Fruit fly (Drosophila melanogaster): ENCODE data around the gene Larp4B.
A peak's percentile ranks its signal among the peaks of the same experiment; 100 is the strongest.

Larp4B gene

dm6 chr3L:3178530-3179096, 46.0 kb upstream of the Larp4B start, which contains the start of the genes MnM and Girdin (continued):
- TF ChIP-seq Oli (tag; optimal IDR thresholded peaks at IDR 0.05) = peak; percentile 27
- TF ChIP-seq CG12769 (tag; optimal IDR thresholded peaks at IDR 0.05) = peak; percentile 80
- TF ChIP-seq crp (GFP tag; optimal IDR thresholded peaks at IDR 0.05) = peak in 1 of 2 experiments; percentile 35
- TF ChIP-seq CG30403 (GFP tag; optimal IDR thresholded peaks at IDR 0.05) = peak; percentile 87
- peak; percentile 67 to 69 for TF ChIP-seq Pdp1 (GFP tag; optimal IDR thresholded peaks at IDR 0.05)
- peak; percentile 91 for TF ChIP-seq CG2120 (GFP tag; optimal IDR thresholded peaks at IDR 0.05)
- TF ChIP-seq CG9727 (GFP tag; optimal IDR thresholded peaks at IDR 0.05) = peak; percentile 46
- TF ChIP-seq zen (tag; optimal IDR thresholded peaks at IDR 0.05) = peak; percentile 54
- TF ChIP-seq kay (GFP tag; optimal IDR thresholded peaks at IDR 0.05) = peak; percentile 44
- peak; percentile 82 for TF ChIP-seq pzg (GFP tag; optimal IDR thresholded peaks at IDR 0.05)
- peak; percentile 51 for TF ChIP-seq slp2 (GFP tag; optimal IDR thresholded peaks at IDR 0.05)
- no peak for TF ChIP-seq CG4328 (GFP tag; optimal IDR thresholded peaks at IDR 0.05)
- peak; percentile 17 for TF ChIP-seq CG31388 (GFP tag; optimal IDR thresholded peaks at IDR 0.05)
- no peak for TF ChIP-seq CG6254 (GFP tag; optimal IDR thresholded peaks at IDR 0.05)
- TF ChIP-seq CG14441 (GFP tag; IDR thresholded peaks at IDR 0.05) = 0 out of 2 replicates have a peak, but pooled peaks have one; percentile 19
- TF ChIP-seq CG12236 (GFP tag; optimal IDR thresholded peaks at IDR 0.05) = peak; percentile 1
- TF ChIP-seq oc (tag; optimal IDR thresholded peaks at IDR 0.05) = no peak
- TF ChIP-seq chn (GFP tag; optimal IDR thresholded peaks at IDR 0.05) = peak; percentile 78
- no peak for TF ChIP-seq PHDP (tag; optimal IDR thresholded peaks at IDR 0.05)
- peak; percentile 30; the same call in 1 of the 2 replicates for TF ChIP-seq ara (GFP tag; IDR thresholded peaks at IDR 0.05)
- no peak for TF ChIP-seq Fer3 (tag; optimal IDR thresholded peaks at IDR 0.05)
- peak; percentile 44 for TF ChIP-seq CG18599 (GFP tag; optimal IDR thresholded peaks at IDR 0.05)
- TF ChIP-seq Usf (GFP tag; optimal IDR thresholded peaks at IDR 0.05) = no peak
- peak; percentile 43 for TF ChIP-seq Max (GFP tag; optimal IDR thresholded peaks at IDR 0.05)
- peak; percentile 71 for TF ChIP-seq CG12155 (GFP tag; optimal IDR thresholded peaks at IDR 0.05)
- TF ChIP-seq CG10654 (GFP tag; optimal IDR thresholded peaks at IDR 0.05) = peak; percentile 43
- TF ChIP-seq YL-1 (GFP tag; optimal IDR thresholded peaks at IDR 0.05) = peak; percentile 19
- peak; percentile 93 for TF ChIP-seq Dll (GFP tag; IDR thresholded peaks at IDR 0.05; ENCODE audit: partially characterized antibody)
- TF ChIP-seq Rfx (GFP tag; IDR thresholded peaks at IDR 0.05) = peak; percentile 75
- peak; percentile 75 for TF ChIP-seq CG12391 (tag; optimal IDR thresholded peaks at IDR 0.05)
- peak; percentile 41 for TF ChIP-seq CG15696 (tag; optimal IDR thresholded peaks at IDR 0.05)
- no peak; the same call in 1 of the 2 replicates for TF ChIP-seq Ada2b (GFP tag; IDR thresholded peaks at IDR 0.05)
- 0 out of 2 replicates have a peak, but pooled peaks have one; percentile 8 for TF ChIP-seq H2.0 (GFP tag; IDR thresholded peaks at IDR 0.05)
- 0 out of 4 replicates have a peak, but pooled peaks have one; percentile 4 for TF ChIP-seq chinmo (GFP tag; IDR thresholded peaks at IDR 0.05; ENCODE audit: partially characterized antibody)
- no peak for TF ChIP-seq ac (GFP tag; optimal IDR thresholded peaks at IDR 0.05)
- peak; percentile 76; the same call in 2 of the 3 replicates for TF ChIP-seq hb (GFP tag; IDR thresholded peaks at IDR 0.05; ENCODE audit: partially characterized antibody)
- no peak for TF ChIP-seq dmrt99B (tag; optimal IDR thresholded peaks at IDR 0.05)
- no peak for TF ChIP-seq prd (optimal IDR thresholded peaks at IDR 0.05)
- peak; percentile 53; the same call in 1 of the 3 replicates for TF ChIP-seq prd (GFP tag; IDR thresholded peaks at IDR 0.05)
- TF ChIP-seq fd96Cb (tag; optimal IDR thresholded peaks at IDR 0.05) = peak; percentile 16
- TF ChIP-seq lola (GFP tag; optimal IDR thresholded peaks at IDR 0.05) = peak in 1 of 3 experiments; percentile 58
- TF ChIP-seq hbn (GFP tag; IDR thresholded peaks at IDR 0.05; ENCODE audit: partially characterized antibody) = peak; percentile 75
- TF ChIP-seq stwl (tag; optimal IDR thresholded peaks at IDR 0.05) = peak; percentile 33
- TF ChIP-seq CG3847 (GFP tag; IDR thresholded peaks at IDR 0.05) = peak; percentile 73
- TF ChIP-seq HHEX (GFP tag; optimal IDR thresholded peaks at IDR 0.05) = no peak
- peak; percentile 25; the same call in 1 of the 2 replicates for TF ChIP-seq E2f1 (GFP tag; IDR thresholded peaks at IDR 0.05)
- TF ChIP-seq Sry-β (GFP tag; optimal IDR thresholded peaks at IDR 0.05) = peak; percentile 92
- TF ChIP-seq MBD-R2 (GFP tag; IDR thresholded peaks at IDR 0.05) = peak; percentile 63; the same call in 1 of the 2 replicates

Data from whole organism, embryonic.